Worm (Caenorhabditis elegans) whole organism, young adult: Measurements from ENCODE around the gene toc-1.

Experiments used
- B0019.2 ChIP-seq: fragments of 200-800 bp; sonication (Bioruptor generic); conservative IDR thresholded peaks from 2 replicates; pipeline ENCODE4 v1.3.6; 2022; ENCODE audit warnings: missing genetic modification reagents, missing genetic modification characterization, missing compliant biosample characterization
- F33H1.4 ChIP-seq: fragments of 200-800 bp; sonication (Bioruptor generic); IDR thresholded peaks from 2 replicates; pipeline ENCODE4 v1.3.6; 2022; ENCODE audit warnings: missing genetic modification reagents, missing genetic modification characterization, missing compliant biosample characterization
- F37B4.10 ChIP-seq: fragments of 200-800 bp; sonication (Bioruptor generic); IDR thresholded peaks from 2 replicates; pipeline ENCODE4 v1.3.6; 2022; ENCODE audit warnings: missing genetic modification characterization, missing compliant biosample characterization
- F55B11.4 ChIP-seq: sonication (generic microtip); optimal IDR thresholded peaks from 2 replicates; lab custom pipeline; 2016; ENCODE audit warnings: missing compliant biosample characterization, missing genetic modification characterization, borderline replicate concordance; ENCODE audit not compliant: insufficient read depth
- F57A8.1 ChIP-seq: fragments of 200-800 bp; sonication (Bioruptor generic); optimal IDR thresholded peaks from 2 replicates; lab custom pipeline; 2018; ENCODE audit warnings: mild to moderate bottlenecking, missing genetic modification characterization, moderate library complexity, missing compliant biosample characterization
- F57C9.4 ChIP-seq: sonication (generic microtip); optimal IDR thresholded peaks from 2 replicates; lab custom pipeline; 2017; ENCODE audit warnings: mild to moderate bottlenecking, missing genetic modification characterization, missing compliant biosample characterization
- K12H6.12 ChIP-seq: fragments of 200-800 bp; sonication (Bioruptor generic); optimal IDR thresholded peaks from 2 replicates; lab custom pipeline; 2018; ENCODE audit warnings: mild to moderate bottlenecking, missing genetic modification characterization, missing compliant biosample characterization
- Y53G8AR.9 ChIP-seq: fragments of 200-800 bp; sonication (Bioruptor generic); conservative IDR thresholded peaks from 2 replicates; pipeline ENCODE4 v1.3.6; 2022; ENCODE audit warnings: missing genetic modification reagents, missing genetic modification characterization, missing compliant biosample characterization
- Y79H2A.3 ChIP-seq: fragments of 200-800 bp; sonication (Bioruptor generic); conservative IDR thresholded peaks from 2 replicates; pipeline ENCODE4 v1.3.6; 2022; ENCODE audit warnings: missing genetic modification reagents, missing genetic modification characterization, missing compliant biosample characterization
- Y95B8A.8 ChIP-seq: fragments of 200-800 bp; sonication (Bioruptor generic); IDR thresholded peaks from 2 replicates; pipeline ENCODE4 v1.3.6; 2022; ENCODE audit warnings: missing genetic modification reagents, missing genetic modification characterization, missing compliant biosample characterization
- akir-1 ChIP-seq: fragments of 200-800 bp; sonication (Bioruptor generic); optimal IDR thresholded peaks from 2 replicates; lab custom pipeline; 2018; ENCODE audit warnings: mild to moderate bottlenecking, missing genetic modification characterization, moderate library complexity, missing compliant biosample characterization
- aptf-3 ChIP-seq: fragments of 200-800 bp; sonication (Bioruptor generic); IDR thresholded peaks from 2 replicates; pipeline ENCODE4 v1.3.6; 2022; ENCODE audit warnings: missing genetic modification characterization, missing compliant biosample characterization
- attf-3 ChIP-seq: fragments of 200-800 bp; sonication (Bioruptor generic); conservative IDR thresholded peaks from 2 replicates; pipeline ENCODE4 v1.3.6; 2022; ENCODE audit warnings: missing genetic modification reagents, missing genetic modification characterization, missing compliant biosample characterization
- attf-6 ChIP-seq: fragments of 200-800 bp; sonication (Bioruptor generic); IDR thresholded peaks from 2 replicates; pipeline ENCODE4 v1.3.6; 2022; ENCODE audit warnings: missing genetic modification reagents, missing genetic modification characterization, missing compliant biosample characterization
- bed-1 ChIP-seq: fragments of 200-800 bp; sonication (Bioruptor generic); IDR thresholded peaks from 2 replicates; pipeline ENCODE4 v1.3.6; 2022; ENCODE audit warnings: missing genetic modification reagents, missing genetic modification characterization, missing compliant biosample characterization
- ccch-3 ChIP-seq: fragments of 200-800 bp; sonication (Bioruptor generic); optimal IDR thresholded peaks from 2 replicates; lab custom pipeline; 2018; ENCODE audit warnings: mild to moderate bottlenecking, missing genetic modification characterization, missing compliant biosample characterization
- cebp-1 ChIP-seq, 2 experiments: fragments of 200-800 bp in 1 of 2; sonication (Bioruptor generic) in 1 of 2; sonication (generic microtip) in 1 of 2; IDR thresholded peaks in 1 of 2; optimal IDR thresholded peaks in 1 of 2; 2 replicates each; pipeline versions ENCODE4 v1.3.6 to Lab custom; 2017 to 2022; ENCODE audit warnings: missing compliant biosample characterization in 2 of 2, missing genetic modification characterization in 2 of 2, mild to moderate bottlenecking in 1 of 2, missing genetic modification reagents in 1 of 2, moderate library complexity in 1 of 2
- cebp-2 ChIP-seq: fragments of 200-800 bp; sonication (Bioruptor generic); IDR thresholded peaks from 2 replicates; pipeline ENCODE4 v1.3.6; 2022; ENCODE audit warnings: missing genetic modification characterization, missing compliant biosample characterization
- ceh-100 ChIP-seq: fragments of 200-800 bp; sonication (Bioruptor generic); IDR thresholded peaks from 2 replicates; pipeline ENCODE4 v1.3.6; 2022; ENCODE audit warnings: missing genetic modification reagents, missing genetic modification characterization, missing compliant biosample characterization
- ceh-58 ChIP-seq: fragments of 200-800 bp; sonication (Bioruptor generic); IDR thresholded peaks from 2 replicates; pipeline ENCODE4 v1.3.6; 2022; ENCODE audit warnings: missing genetic modification characterization, missing compliant biosample characterization
- ceh-79 ChIP-seq: sonication (generic microtip); optimal IDR thresholded peaks from 2 replicates; lab custom pipeline; 2017; ENCODE audit warnings: mild to moderate bottlenecking, missing genetic modification characterization, missing compliant biosample characterization
- die-1 ChIP-seq: sonication (generic microtip); optimal IDR thresholded peaks from 2 replicates; lab custom pipeline; 2016; ENCODE audit warnings: missing genotype, mild to moderate bottlenecking, missing genetic modification characterization, missing compliant biosample characterization
- dox-1 ChIP-seq: fragments of 200-800 bp; sonication (Bioruptor generic); IDR thresholded peaks from 2 replicates; pipeline ENCODE4 v1.3.6; 2022; ENCODE audit warnings: missing genetic modification reagents, missing genetic modification characterization, missing compliant biosample characterization
- egl-18 ChIP-seq: fragments of 200-800 bp; sonication (Bioruptor generic); IDR thresholded peaks from 2 replicates; pipeline ENCODE4 v1.3.6; 2022; ENCODE audit warnings: missing genetic modification reagents, missing genetic modification characterization, missing compliant biosample characterization
- ekl-4 ChIP-seq: fragments of 200-800 bp; sonication (Bioruptor generic); IDR thresholded peaks from 2 replicates; pipeline ENCODE4 v1.3.6; 2022; ENCODE audit warnings: missing genetic modification reagents, missing genetic modification characterization, missing compliant biosample characterization
- hmg-20 ChIP-seq: fragments of 200-800 bp; sonication (Bioruptor generic); IDR thresholded peaks from 2 replicates; pipeline ENCODE4 v1.3.6; 2022; ENCODE audit warnings: missing genetic modification reagents, missing genetic modification characterization, missing compliant biosample characterization
- hsf-1 ChIP-seq: fragments of 200-800 bp; sonication (Bioruptor generic); IDR thresholded peaks from 2 replicates; pipeline ENCODE4 v1.3.6; 2022; ENCODE audit warnings: missing genetic modification reagents, missing genetic modification characterization, missing compliant biosample characterization
- lir-1 ChIP-seq: fragments of 200-800 bp; sonication (Bioruptor generic); conservative IDR thresholded peaks from 2 replicates; pipeline ENCODE4 v1.3.6; 2022; ENCODE audit warnings: missing genetic modification reagents, missing genetic modification characterization, missing compliant biosample characterization
- madf-3 ChIP-seq: fragments of 200-800 bp; sonication (Bioruptor generic); IDR thresholded peaks from 2 replicates; pipeline ENCODE4 v1.3.6; 2022; ENCODE audit warnings: missing genetic modification reagents, missing genetic modification characterization, missing compliant biosample characterization
- madf-6 ChIP-seq: fragments of 200-800 bp; sonication (Bioruptor generic); IDR thresholded peaks from 2 replicates; pipeline ENCODE4 v1.3.6; 2022; ENCODE audit warnings: missing genetic modification reagents, missing genetic modification characterization, missing compliant biosample characterization
- mcd-1 ChIP-seq: fragments of 200-800 bp; sonication (Bioruptor generic); IDR thresholded peaks from 2 replicates; pipeline ENCODE4 v1.3.6; 2022; ENCODE audit warnings: missing genetic modification reagents, missing genetic modification characterization, missing compliant biosample characterization
- mes-4 ChIP-seq: sonication (generic microtip); optimal IDR thresholded peaks from 2 replicates; lab custom pipeline; 2016; ENCODE audit warnings: missing genotype, missing genetic modification characterization, missing compliant biosample characterization
- nhr-120 ChIP-seq: fragments of 200-800 bp; sonication (Bioruptor generic); IDR thresholded peaks from 2 replicates; pipeline ENCODE4 v1.3.6; 2022; ENCODE audit warnings: missing genetic modification characterization, missing compliant biosample characterization
- nhr-179 ChIP-seq: sonication (generic microtip); optimal IDR thresholded peaks from 2 replicates; lab custom pipeline; 2016; ENCODE audit warnings: mild to moderate bottlenecking, missing genetic modification characterization, missing compliant biosample characterization
- nhr-27 ChIP-seq: fragments of 200-800 bp; sonication (Bioruptor generic); optimal IDR thresholded peaks from 2 replicates; lab custom pipeline; 2018; ENCODE audit warnings: mild to moderate bottlenecking, missing genetic modification characterization, moderate library complexity, missing compliant biosample characterization
- nhr-80 ChIP-seq: sonication (generic microtip); optimal IDR thresholded peaks from 2 replicates; lab custom pipeline; 2016; ENCODE audit warnings: missing genetic modification characterization, missing compliant biosample characterization
- pha-4 ChIP-seq: fragments of 150-350 bp; sonication (generic microtip); optimal IDR thresholded peaks from 2 replicates; lab custom pipeline; 2014; ENCODE audit warnings: missing biosample characterization, missing genetic modification reagents, missing genetic modification characterization
- rcor-1 ChIP-seq: fragments of 200-800 bp; sonication (Bioruptor generic); IDR thresholded peaks from 2 replicates; pipeline ENCODE4 v1.3.6; 2022; ENCODE audit warnings: missing genetic modification reagents, missing genetic modification characterization, missing compliant biosample characterization
- sea-2 ChIP-seq: fragments of 200-800 bp; sonication (Bioruptor generic); IDR thresholded peaks from 2 replicates; pipeline ENCODE4 v1.3.6; 2022; ENCODE audit warnings: missing genetic modification characterization, missing compliant biosample characterization
- snpc-4 ChIP-seq, 5 experiments: fragments of 150-350 bp in 1 of 5; sonication (generic microtip) in 4 of 5; optimal IDR thresholded peaks; 2 replicates each; lab custom pipeline; 2014 to 2018; ENCODE audit warnings: missing genetic modification characterization in 5 of 5, missing biosample characterization in 3 of 5, antibody characterized with exemption in 2 of 5, mild to moderate bottlenecking in 2 of 5, missing compliant biosample characterization in 2 of 5, missing genotype in 2 of 5, moderate library complexity in 2 of 5, missing genetic modification reagents in 1 of 5
- somi-1 ChIP-seq: fragments of 200-800 bp; sonication (Bioruptor generic); optimal IDR thresholded peaks from 2 replicates; lab custom pipeline; 2018; ENCODE audit warnings: mild to moderate bottlenecking, missing genetic modification characterization, missing compliant biosample characterization
- sptf-2 ChIP-seq: fragments of 200-800 bp; sonication (Bioruptor generic); optimal IDR thresholded peaks from 2 replicates; lab custom pipeline; 2018; ENCODE audit warnings: mild to moderate bottlenecking, missing genetic modification characterization, missing compliant biosample characterization
- tbx-9 ChIP-seq: sonication (generic microtip); optimal IDR thresholded peaks from 2 replicates; lab custom pipeline; 2016; ENCODE audit warnings: borderline replicate concordance, missing genetic modification characterization, inconsistent platforms, missing compliant biosample characterization
- unc-130 ChIP-seq: sonication (generic microtip); optimal IDR thresholded peaks from 2 replicates; lab custom pipeline; 2016; ENCODE audit warnings: missing genetic modification reagents, missing genetic modification characterization, missing compliant biosample characterization
- zim-3 ChIP-seq: sonication (generic microtip); optimal IDR thresholded peaks from 2 replicates; lab custom pipeline; 2017; ENCODE audit warnings: mild to moderate bottlenecking, missing genetic modification characterization, moderate library complexity, missing compliant biosample characterization
- ztf-26 ChIP-seq: sonication (generic microtip); optimal IDR thresholded peaks from 2 replicates; lab custom pipeline; 2017; ENCODE audit warnings: missing genetic modification characterization, missing compliant biosample characterization
- ztf-6 ChIP-seq: fragments of 200-800 bp; sonication (Bioruptor generic); IDR thresholded peaks from 2 replicates; pipeline ENCODE4 v1.3.6; 2022; ENCODE audit warnings: missing genetic modification reagents, missing genetic modification characterization, missing compliant biosample characterization

Gene toc-1

DNA sequence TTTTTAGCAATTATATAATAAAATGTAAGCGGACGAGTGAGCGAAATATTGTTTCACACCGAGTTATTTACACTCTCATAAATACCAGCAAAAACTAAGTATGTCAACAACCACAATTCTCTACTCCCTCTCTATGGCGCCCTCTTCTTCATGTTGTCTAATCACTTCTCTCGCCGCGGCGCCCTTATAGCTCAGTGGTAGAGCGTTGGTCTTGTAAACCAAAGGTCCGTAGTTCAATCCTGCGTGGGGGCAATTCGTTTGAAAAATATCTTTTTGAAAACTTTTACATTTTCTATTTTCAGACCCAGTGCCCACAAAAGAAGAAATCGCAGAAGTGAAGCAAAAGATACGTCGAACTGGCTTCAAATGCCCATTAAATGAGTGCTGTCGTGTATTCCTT lies 30.7 kb downstream of the toc-1 start (continued):
- TF ChIP-seq egl-18 (GFP tag; lab: Robert Waterston, UW) (no peak), F55B11.4 (tag; lab: Kevin White, UChicago) (no peak), attf-6 (GFP tag; lab: Robert Waterston, UW) (peak; percentile 68; the same call in 1 of the 2 replicates), ceh-79 (peak; percentile 91), mcd-1 (GFP tag; lab: Robert Waterston, UW) (no peak; the same call in 1 of the 2 replicates), F57A8.1 (peak; percentile 69), sptf-2 (no peak), lir-1 (GFP tag; lab: Robert Waterston, UW) (0 out of 2 replicates have a peak, but pooled peaks have one; percentile 10), rcor-1 (GFP tag; lab: Robert Waterston, UW) (peak; percentile 70), ccch-3 (GFP tag; lab: Kevin White, UChicago) (no peak), die-1 (tag; lab: Kevin White, UChicago) (peak; percentile 97), attf-3 (GFP tag; lab: Robert Waterston, UW) (peak; percentile 58), ceh-100 (GFP tag; lab: Robert Waterston, UW) (0 out of 2 replicates have a peak, but pooled peaks have one; percentile 41), nhr-27 (tag; lab: Kevin White, UChicago) (peak; percentile 33), nhr-179 (tag; lab: Kevin White, UChicago) (peak; percentile 31), F33H1.4 (GFP tag; lab: Robert Waterston, UW) (peak; percentile 68), B0019.2 (GFP tag; lab: Robert Waterston, UW) (0 out of 2 replicates have a peak, but pooled peaks have one; percentile 27), akir-1 (GFP tag; lab: Kevin White, UChicago) (no peak), Y79H2A.3 (GFP tag; lab: Robert Waterston, UW) (no peak), pha-4 (tag; lab: Kevin White, UChicago) (no peak), ekl-4 (no peak; the same call in 1 of the 2 replicates), ztf-6 (GFP tag; lab: Robert Waterston, UW) (peak; percentile 88), dox-1 (GFP tag; lab: Robert Waterston, UW) (no peak; the same call in 1 of the 2 replicates), sea-2 (GFP tag; lab: Robert Waterston, UW) (no peak), hmg-20 (GFP tag; lab: Robert Waterston, UW) (peak; percentile 46; the same call in 1 of the 2 replicates), nhr-120 (peak; percentile 94), cebp-2 (GFP tag; lab: Robert Waterston, UW) (0 out of 2 replicates have a peak, but pooled peaks have one; percentile 58), hsf-1 (GFP tag; lab: Robert Waterston, UW) (no peak; the same call in 1 of the 2 replicates), K12H6.12 (tag; lab: Kevin White, UChicago) (peak; percentile 24), bed-1 (GFP tag; lab: Robert Waterston, UW) (no peak), mes-4 (tag; lab: Kevin White, UChicago) (no peak), cebp-1 (GFP tag; IDR thresholded peaks at IDR 0.05; lab: Robert Waterston, UW) (peak; percentile 66; the same call in 1 of the 2 replicates), cebp-1 (tag; optimal IDR thresholded peaks at IDR 0.05; lab: Kevin White, UChicago) (peak; percentile 77), nhr-80 (peak; percentile 30), F57C9.4 (tag; lab: Kevin White, UChicago) (no peak), somi-1 (GFP tag; lab: Kevin White, UChicago) (peak; percentile 76), madf-3 (peak; percentile 83), unc-130 (GFP tag; lab: Kevin White, UChicago) (peak; percentile 66), zim-3 (tag; lab: Kevin White, UChicago) (peak; percentile 78), tbx-9 (tag; lab: Kevin White, UChicago) (no peak), aptf-3 (peak; percentile 83; the same call in 1 of the 2 replicates), F37B4.10 (GFP tag; lab: Robert Waterston, UW) (peak; percentile 88; the same call in 1 of the 2 replicates), snpc-4 (GFP tag; optimal IDR thresholded peaks at IDR 0.05; lab: Kevin White, UChicago) (peak; percentile 52), snpc-4 (tag; optimal IDR thresholded peaks at IDR 0.05; lab: Kevin White, UChicago) (peak in 1 of 4 experiments; percentile 78), ztf-26 (peak; percentile 29), madf-6 (GFP tag; lab: Robert Waterston, UW) (no peak; the same call in 1 of the 2 replicates), ceh-58 (GFP tag; lab: Robert Waterston, UW) (peak; percentile 91; the same call in 1 of the 2 replicates), Y53G8AR.9 (peak; percentile 68; the same call in 1 of the 2 replicates), Y95B8A.8 (GFP tag; lab: Robert Waterston, UW) (peak; percentile 80; the same call in 1 of the 2 replicates)
